Fruit fly (Drosophila melanogaster): ENCODE results near the gene CG3397.

Gene CG3397

dm6 chr3R:12010202-12010824 lies 26.0 kb upstream of the CG3397 start, which contains the start of the genes KLHL18 and GCC185 (continued):
- TF ChIP-seq pros (GFP tag; optimal IDR thresholded peaks at IDR 0.05): no peak
- TF ChIP-seq CG3163 (GFP tag; optimal IDR thresholded peaks at IDR 0.05): no peak
- peak in 1 of 2 experiments; percentile 73 for TF ChIP-seq Hr51 (GFP tag; optimal IDR thresholded peaks at IDR 0.05)
- TF ChIP-seq CG7839 (tag; optimal IDR thresholded peaks at IDR 0.05): peak; percentile 76
- peak; percentile 83 for TF ChIP-seq al (GFP tag; IDR thresholded peaks at IDR 0.05)
- TF ChIP-seq CG9817 (tag; optimal IDR thresholded peaks at IDR 0.05): peak; percentile 88
- peak; percentile 52; the same call in 1 of the 2 replicates for TF ChIP-seq CG10366 (GFP tag; IDR thresholded peaks at IDR 0.05)
- peak; percentile 47 for TF ChIP-seq CG3281 (GFP tag; optimal IDR thresholded peaks at IDR 0.05)
- TF ChIP-seq stwl (tag; optimal IDR thresholded peaks at IDR 0.05): peak; percentile 56
- TF ChIP-seq CG15011 (GFP tag; optimal IDR thresholded peaks at IDR 0.05): no peak
- TF ChIP-seq usp (GFP tag; optimal IDR thresholded peaks at IDR 0.05): no peak
- TF ChIP-seq Usf (GFP tag; optimal IDR thresholded peaks at IDR 0.05): peak; percentile 59
- TF ChIP-seq trh (GFP tag; optimal IDR thresholded peaks at IDR 0.05): peak; percentile 50
- TF ChIP-seq Sox102F (GFP tag; optimal IDR thresholded peaks at IDR 0.05): peak; percentile 62
- TF ChIP-seq CG4282 (GFP tag; optimal IDR thresholded peaks at IDR 0.05): peak; percentile 22
- peak; percentile 96 for TF ChIP-seq sens (GFP tag)
- peak; percentile 47 for TF ChIP-seq CHES-1-like (GFP tag; optimal IDR thresholded peaks at IDR 0.05)
- TF ChIP-seq CG12942 (GFP tag; optimal IDR thresholded peaks at IDR 0.05): peak; percentile 82
- peak; percentile 68; the same call in 2 of the 3 replicates for TF ChIP-seq Doc3 (GFP tag; IDR thresholded peaks at IDR 0.05; ENCODE audit: partially characterized antibody)
- peak; percentile 84 for TF ChIP-seq dysf (GFP tag; IDR thresholded peaks at IDR 0.05)
- TF ChIP-seq CG6272 (GFP tag; IDR thresholded peaks at IDR 0.05): peak; percentile 84
- no peak for TF ChIP-seq NC2α (GFP tag; optimal IDR thresholded peaks at IDR 0.05)
- TF ChIP-seq ham (GFP tag; IDR thresholded peaks at IDR 0.05): no peak
- peak; percentile 2 for TF ChIP-seq CG6254 (GFP tag; optimal IDR thresholded peaks at IDR 0.05)
- peak; percentile 79 for TF ChIP-seq CG17829 (tag; optimal IDR thresholded peaks at IDR 0.05)
- no peak for TF ChIP-seq CG18599 (GFP tag; optimal IDR thresholded peaks at IDR 0.05)
- no peak for TF ChIP-seq luna (GFP tag; optimal IDR thresholded peaks at IDR 0.05)
- TF ChIP-seq Mrtf (GFP tag; IDR thresholded peaks at IDR 0.05): 0 out of 3 replicates have a peak, but pooled peaks have one; percentile 27
- no peak for TF ChIP-seq h (optimal IDR thresholded peaks at IDR 0.05)
- TF ChIP-seq psq (GFP tag; optimal IDR thresholded peaks at IDR 0.05): peak; percentile 49
- no peak for TF ChIP-seq nau (GFP tag; optimal IDR thresholded peaks at IDR 0.05)
- no peak for TF ChIP-seq cg (GFP tag; optimal IDR thresholded peaks at IDR 0.05)
- peak; percentile 47 for TF ChIP-seq shn (GFP tag; optimal IDR thresholded peaks at IDR 0.05)
- peak; percentile 52 for TF ChIP-seq ems (GFP tag; optimal IDR thresholded peaks at IDR 0.05)
- no peak for TF ChIP-seq CG32767 (GFP tag; IDR thresholded peaks at IDR 0.05)
- peak; percentile 69 for TF ChIP-seq CG14441 (GFP tag; IDR thresholded peaks at IDR 0.05)
- TF ChIP-seq CG2678 (tag; optimal IDR thresholded peaks at IDR 0.05): no peak
- peak; percentile 82 for TF ChIP-seq Chrac-16 (GFP tag; optimal IDR thresholded peaks at IDR 0.05)
- TF ChIP-seq Dip2 (GFP tag; IDR thresholded peaks at IDR 0.05): peak; percentile 36; the same call in 1 of the 2 replicates
- TF ChIP-seq org-1 (GFP tag; optimal IDR thresholded peaks at IDR 0.05): no peak
- TF ChIP-seq ac (GFP tag; optimal IDR thresholded peaks at IDR 0.05): no peak
- no peak for TF ChIP-seq zf30C (GFP tag; optimal IDR thresholded peaks at IDR 0.05)
- peak; percentile 22 for TF ChIP-seq CG7928 (GFP tag; optimal IDR thresholded peaks at IDR 0.05)
- peak; percentile 84 for TF ChIP-seq Med (GFP tag)
- TF ChIP-seq sd (tag; optimal IDR thresholded peaks at IDR 0.05): no peak
- TF ChIP-seq CG8388 (GFP tag; optimal IDR thresholded peaks at IDR 0.05): no peak
- TF ChIP-seq Myb (GFP tag; optimal IDR thresholded peaks at IDR 0.05): peak; percentile 6
- TF ChIP-seq NFAT (GFP tag; IDR thresholded peaks at IDR 0.05): 0 out of 2 replicates have a peak, but pooled peaks have one; percentile 37
- peak; percentile 62 for TF ChIP-seq Hmr (GFP tag; optimal IDR thresholded peaks at IDR 0.05)
- no peak for TF ChIP-seq CG2199 (GFP tag; IDR thresholded peaks at IDR 0.05)
